Fruit fly (Drosophila melanogaster) whole organism, embryonic: ENCODE measurements around the gene Awh.

Experiments
- Adf1 ChIP-seq: fragments of 200-800 bp; sonication (Bioruptor generic); IDR thresholded peaks from 2 replicates; pipeline ENCODE4 v1.3.6; 2022; ENCODE audit warnings: missing biosample characterization, missing genetic modification characterization
- Blimp-1 ChIP-seq: fragments of 200-800 bp; sonication (Bioruptor generic); optimal IDR thresholded peaks from 3 replicates; lab custom pipeline; 2018; ENCODE audit warnings: missing biosample characterization, missing genetic modification characterization, mild to moderate bottlenecking, moderate library complexity, missing genetic modification reagents
- CG11247 ChIP-seq: fragments of 200-800 bp; sonication (Bioruptor generic); IDR thresholded peaks from 2 replicates; pipeline ENCODE4 v1.3.6; 2022; ENCODE audit warnings: missing biosample characterization, missing genetic modification characterization
- CG11398 ChIP-seq: fragments of 200-800 bp; sonication (Bioruptor generic); optimal IDR thresholded peaks from 2 replicates; lab custom pipeline; 2016; ENCODE audit warnings: missing biosample characterization, missing genetic modification characterization
- CG12155 ChIP-seq: fragments of 200-800 bp; sonication (Bioruptor generic); optimal IDR thresholded peaks from 3 replicates; lab custom pipeline; 2016; ENCODE audit warnings: missing biosample characterization, missing genetic modification characterization
- CG12769 ChIP-seq: fragments of 200-800 bp; sonication (Bioruptor generic); optimal IDR thresholded peaks from 2 replicates; lab custom pipeline; 2019; ENCODE audit warnings: missing biosample characterization, mild to moderate bottlenecking, missing genetic modification characterization, moderate library complexity
- CG13624 ChIP-seq: fragments of 200-800 bp; sonication (Bioruptor generic); optimal IDR thresholded peaks from 2 replicates; lab custom pipeline; 2016; ENCODE audit warnings: missing biosample characterization, missing genetic modification characterization
- CG14050 ChIP-seq: fragments of 200-800 bp; sonication (Bioruptor generic); IDR thresholded peaks from 3 replicates; pipeline ENCODE4 v1.3.6; 2022; ENCODE audit warnings: missing biosample characterization, missing genetic modification characterization
- CG15696 ChIP-seq: fragments of 200-800 bp; sonication (Bioruptor generic); optimal IDR thresholded peaks from 2 replicates; lab custom pipeline; 2019; ENCODE audit warnings: missing biosample characterization, mild to moderate bottlenecking, missing genetic modification characterization, moderate library complexity
- CG1647 ChIP-seq: fragments of 200-800 bp; sonication (Bioruptor generic); optimal IDR thresholded peaks from 3 replicates; lab custom pipeline; 2016; ENCODE audit warnings: missing biosample characterization, missing genetic modification characterization
- CG17328 ChIP-seq: fragments of 200-800 bp; sonication (Bioruptor generic); IDR thresholded peaks from 2 replicates; pipeline ENCODE4 v1.3.6; 2022; ENCODE audit warnings: missing biosample characterization, missing genetic modification characterization
- CG17568 ChIP-seq: fragments of 200-800 bp; sonication (Bioruptor generic); optimal IDR thresholded peaks from 2 replicates; lab custom pipeline; 2018; ENCODE audit warnings: missing biosample characterization, mild to moderate bottlenecking, missing genetic modification characterization, moderate library complexity
- CG2202 ChIP-seq: fragments of 200-800 bp; sonication (Bioruptor generic); optimal IDR thresholded peaks from 2 replicates; lab custom pipeline; 2018; ENCODE audit warnings: missing biosample characterization, mild to moderate bottlenecking, missing genetic modification characterization
- CG30020 ChIP-seq: fragments of 200-800 bp; optimal IDR thresholded peaks from 2 replicates; lab custom pipeline; 2019; ENCODE audit warnings: missing biosample characterization, mild to moderate bottlenecking, missing genetic modification characterization, moderate library complexity
- CG30431 ChIP-seq: fragments of 200-800 bp; sonication (Bioruptor generic); optimal IDR thresholded peaks from 2 replicates; lab custom pipeline; 2017; ENCODE audit warnings: missing biosample characterization, missing genetic modification characterization
- CG3281 ChIP-seq: fragments of 200-800 bp; sonication (Bioruptor generic); optimal IDR thresholded peaks from 3 replicates; lab custom pipeline; 2017; ENCODE audit warnings: missing biosample characterization, mild to moderate bottlenecking, missing genetic modification characterization
- CG33557 ChIP-seq: fragments of 200-800 bp; sonication (Bioruptor generic); optimal IDR thresholded peaks from 2 replicates; lab custom pipeline; 2019; ENCODE audit warnings: missing biosample characterization, mild to moderate bottlenecking, missing genetic modification characterization, moderate library complexity
- CG4282 ChIP-seq: fragments of 200-800 bp; sonication (Bioruptor generic); optimal IDR thresholded peaks from 2 replicates; lab custom pipeline; 2016; ENCODE audit warnings: missing biosample characterization, missing genetic modification characterization
- CG7928 ChIP-seq: fragments of 200-800 bp; sonication (Bioruptor generic); optimal IDR thresholded peaks from 2 replicates; lab custom pipeline; 2017; ENCODE audit warnings: missing biosample characterization, mild to moderate bottlenecking, missing genetic modification characterization
- CG8924 ChIP-seq: fragments of 200-800 bp; optimal IDR thresholded peaks from 3 replicates; lab custom pipeline; 2019; ENCODE audit warnings: missing biosample characterization, mild to moderate bottlenecking, missing genetic modification characterization, moderate library complexity
- CG9727 ChIP-seq: fragments of 200-800 bp; sonication (Bioruptor generic); optimal IDR thresholded peaks from 3 replicates; lab custom pipeline; 2017; ENCODE audit warnings: missing biosample characterization, mild to moderate bottlenecking, missing genetic modification characterization
- D19B ChIP-seq: fragments of 200-800 bp; sonication (Bioruptor generic); optimal IDR thresholded peaks from 2 replicates; lab custom pipeline; 2017; ENCODE audit warnings: missing biosample characterization, mild to moderate bottlenecking, missing genetic modification characterization
- Dbx ChIP-seq: fragments of 200-800 bp; sonication (Bioruptor generic); IDR thresholded peaks from 3 replicates; pipeline ENCODE4 v1.3.6; 2022; ENCODE audit warnings: missing biosample characterization, missing genetic modification characterization
- Dip2 ChIP-seq: fragments of 200-800 bp; sonication (Bioruptor generic); IDR thresholded peaks from 2 replicates; pipeline ENCODE4 v1.3.6; 2022; ENCODE audit warnings: missing biosample characterization, missing genetic modification characterization
- Doc2 ChIP-seq: fragments of 200-800 bp; sonication (Bioruptor generic); IDR thresholded peaks from 2 replicates; pipeline ENCODE4 v1.3.6; 2022; ENCODE audit warnings: missing biosample characterization, missing genetic modification characterization
- Dref ChIP-seq: fragments of 200-800 bp; sonication (Bioruptor generic); IDR thresholded peaks from 2 replicates; pipeline ENCODE4 v1.3.6; 2022; ENCODE audit warnings: missing biosample characterization, missing genetic modification characterization
- Hmr ChIP-seq: fragments of 200-800 bp; sonication (Bioruptor generic); optimal IDR thresholded peaks from 3 replicates; lab custom pipeline; 2017; ENCODE audit warnings: mild to moderate bottlenecking, missing biosample characterization, missing genetic modification reagents, missing genetic modification characterization
- Hr39 ChIP-seq: fragments of >200 bp; optimal IDR thresholded peaks from 2 replicates; lab custom pipeline; 2017
- Lhr ChIP-seq: fragments of 200-800 bp; sonication (Bioruptor generic); optimal IDR thresholded peaks from 3 replicates; lab custom pipeline; 2017; ENCODE audit warnings: mild to moderate bottlenecking, missing biosample characterization, missing genetic modification reagents, missing genetic modification characterization
- NfI ChIP-seq: fragments of 200-800 bp; sonication (Bioruptor generic); optimal IDR thresholded peaks from 3 replicates; lab custom pipeline; 2018; ENCODE audit warnings: missing biosample characterization, mild to moderate bottlenecking, missing genetic modification characterization, moderate library complexity
- Ravus ChIP-seq: fragments of 200-800 bp; sonication (Bioruptor generic); IDR thresholded peaks from 2 replicates; pipeline ENCODE4 v1.3.6; 2022; ENCODE audit warnings: missing biosample characterization, missing genetic modification characterization
- Sox102F ChIP-seq: fragments of 200-800 bp; sonication (Bioruptor generic); optimal IDR thresholded peaks from 2 replicates; lab custom pipeline; 2018; ENCODE audit warnings: missing biosample characterization, mild to moderate bottlenecking, missing genetic modification characterization, moderate library complexity
- az2 ChIP-seq: fragments of 200-800 bp; sonication (Bioruptor generic); optimal IDR thresholded peaks from 3 replicates; lab custom pipeline; 2016; ENCODE audit warnings: missing biosample characterization, missing genetic modification characterization
- chn ChIP-seq: fragments of 200-800 bp; sonication (Bioruptor generic); optimal IDR thresholded peaks from 2 replicates; lab custom pipeline; 2016; ENCODE audit warnings: missing biosample characterization, missing genetic modification characterization
- crol ChIP-seq: fragments of 200-800 bp; sonication (Bioruptor generic); IDR thresholded peaks from 2 replicates; pipeline ENCODE4 v1.3.6; 2022; ENCODE audit warnings: missing biosample characterization, missing genetic modification characterization
- dan ChIP-seq: fragments of 200-800 bp; sonication (Bioruptor generic); IDR thresholded peaks from 2 replicates; pipeline ENCODE4 v1.3.6; 2022; ENCODE audit warnings: missing biosample characterization, missing genetic modification characterization
- danr ChIP-seq: fragments of 200-800 bp; sonication (Bioruptor generic); IDR thresholded peaks from 2 replicates; pipeline ENCODE4 v1.3.6; 2022; ENCODE audit warnings: missing biosample characterization, missing genetic modification characterization
- dati ChIP-seq: fragments of 200-800 bp; sonication (Bioruptor generic); IDR thresholded peaks from 2 replicates; pipeline ENCODE4 v1.3.6; 2022; ENCODE audit warnings: missing biosample characterization, missing genetic modification characterization
- dimm ChIP-seq: fragments of 200-800 bp; sonication (Bioruptor generic); IDR thresholded peaks from 2 replicates; pipeline ENCODE4 v1.3.6; 2022; ENCODE audit warnings: missing biosample characterization, missing genetic modification characterization
- dysf ChIP-seq: fragments of 200-800 bp; sonication (Bioruptor generic); IDR thresholded peaks from 3 replicates; pipeline ENCODE4 v1.3.6; 2022; ENCODE audit warnings: missing biosample characterization, missing genetic modification characterization
- fru ChIP-seq: fragments of >200 bp; optimal IDR thresholded peaks from 2 replicates; lab custom pipeline; 2017
- gem ChIP-seq: fragments of 200-800 bp; sonication (Bioruptor generic); optimal IDR thresholded peaks from 2 replicates; lab custom pipeline; 2019; ENCODE audit warnings: missing biosample characterization, mild to moderate bottlenecking, missing genetic modification characterization, moderate library complexity
- grn ChIP-seq: fragments of 200-800 bp; sonication (Bioruptor generic); optimal IDR thresholded peaks from 3 replicates; lab custom pipeline; 2017; ENCODE audit warnings: missing biosample characterization, missing genetic modification characterization
- gsb-n ChIP-seq: fragments of 200-800 bp; sonication (Bioruptor generic); optimal IDR thresholded peaks from 3 replicates; lab custom pipeline; 2018; ENCODE audit warnings: missing biosample characterization, mild to moderate bottlenecking, missing genetic modification characterization
- gt ChIP-seq: fragments of 200-800 bp; sonication (Bioruptor generic); IDR thresholded peaks from 2 replicates; pipeline ENCODE4 v1.3.6; 2022; ENCODE audit warnings: missing biosample characterization, missing genetic modification characterization
- luna ChIP-seq: fragments of 200-800 bp; sonication (Bioruptor generic); optimal IDR thresholded peaks from 2 replicates; lab custom pipeline; 2016; ENCODE audit warnings: missing biosample characterization, missing genetic modification characterization
- mam ChIP-seq: fragments of 200-800 bp; sonication (Bioruptor generic); optimal IDR thresholded peaks from 3 replicates; lab custom pipeline; 2016; ENCODE audit warnings: missing biosample characterization, missing genetic modification characterization
- mld ChIP-seq: fragments of 200-800 bp; sonication (Bioruptor generic); IDR thresholded peaks from 3 replicates; pipeline ENCODE4 v1.3.6; 2022; ENCODE audit warnings: missing biosample characterization, missing genetic modification characterization; ENCODE audit not compliant: partially characterized antibody
- prd ChIP-seq, 3 experiments: fragments of >200 bp in 2 of 3; fragments of 200-800 bp in 1 of 3; sonication (Bioruptor generic) in 1 of 3; optimal IDR thresholded peaks in 2 of 3; IDR thresholded peaks in 1 of 3; 2 replicates in 2 of 3; 3 replicates in 1 of 3; pipeline versions ENCODE4 v1.3.6 to Lab custom; 2017 to 2022; ENCODE audit warnings: missing biosample characterization in 1 of 3, missing genetic modification characterization in 1 of 3
- pum ChIP-seq: fragments of 200-800 bp; sonication (Bioruptor generic); optimal IDR thresholded peaks from 2 replicates; lab custom pipeline; 2016; ENCODE audit warnings: missing biosample characterization, missing genetic modification characterization
- schlank ChIP-seq: fragments of 200-800 bp; sonication (Bioruptor generic); optimal IDR thresholded peaks from 2 replicates; lab custom pipeline; 2018; ENCODE audit warnings: missing biosample characterization, mild to moderate bottlenecking, missing genetic modification characterization
- tap ChIP-seq: fragments of 200-800 bp; optimal IDR thresholded peaks from 3 replicates; lab custom pipeline; 2019; ENCODE audit warnings: missing biosample characterization, mild to moderate bottlenecking, missing genetic modification characterization, moderate library complexity
- trem ChIP-seq: fragments of 200-800 bp; optimal IDR thresholded peaks from 3 replicates; lab custom pipeline; 2019; ENCODE audit warnings: missing biosample characterization, mild to moderate bottlenecking, missing genetic modification characterization, moderate library complexity

Awh gene

DNA sequence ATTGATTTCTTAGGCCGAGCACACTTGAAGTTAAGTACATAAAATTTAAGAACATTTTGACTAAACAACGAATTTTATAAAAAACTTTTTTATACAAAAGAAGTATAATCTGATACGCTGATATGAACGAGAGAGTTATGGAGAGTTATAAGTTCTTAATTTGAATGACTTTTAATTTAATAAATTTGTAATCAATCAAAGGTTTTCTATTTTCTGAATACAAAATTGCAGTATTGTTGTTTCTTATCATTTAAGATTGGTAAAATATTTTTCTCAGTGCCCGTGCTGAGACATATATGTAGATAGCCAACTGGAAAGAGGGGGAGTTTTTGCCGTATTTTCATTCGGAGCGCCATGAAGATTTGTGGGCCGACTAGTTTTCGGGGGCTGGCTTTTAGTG, 27.1 kb downstream of the Awh start (continued):
- TF ChIP-seq CG7928 (GFP tag; lab: Kevin White, UChicago) (no peak), CG4282 (GFP tag; lab: Kevin White, UChicago) (no peak), dati (no peak), CG13624 (GFP tag; lab: Kevin White, UChicago) (no peak), CG17328 (GFP tag; lab: Robert Waterston, UW) (no peak), grn (GFP tag; lab: Kevin White, UChicago) (no peak), danr (no peak), Blimp-1 (GFP tag; lab: Kevin White, UChicago) (peak; percentile 57), CG11398 (GFP tag; lab: Kevin White, UChicago) (no peak), CG1647 (GFP tag; lab: Kevin White, UChicago) (no peak), trem (tag; lab: Kevin White, UChicago) (peak; percentile 31), gem (tag; lab: Kevin White, UChicago) (peak; percentile 75), Lhr (GFP tag; lab: Kevin White, UChicago) (peak; percentile 18), Ravus (GFP tag; lab: Robert Waterston, UW) (no peak), CG17568 (GFP tag; lab: Kevin White, UChicago) (no peak), dan (no peak), CG12155 (GFP tag; lab: Kevin White, UChicago) (no peak), CG3281 (GFP tag; lab: Kevin White, UChicago) (no peak), mam (GFP tag; lab: Kevin White, UChicago) (no peak), NfI (GFP tag; lab: Kevin White, UChicago) (no peak), fru (lab: Kevin White, UChicago) (no peak), Hr39 (lab: Kevin White, UChicago) (no peak), CG2202 (tag; lab: Kevin White, UChicago) (peak; percentile 42), Adf1 (GFP tag; lab: Robert Waterston, UW) (no peak), Doc2 (GFP tag; lab: Robert Waterston, UW) (no peak), Dref (GFP tag; lab: Robert Waterston, UW) (no peak), CG14050 (GFP tag; lab: Robert Waterston, UW) (no peak), pum (no peak), D19B (GFP tag; lab: Kevin White, UChicago) (no peak), CG30020 (peak; percentile 22), gsb-n (tag; lab: Kevin White, UChicago) (peak; percentile 79), CG33557 (peak; percentile 64), CG12769 (tag; lab: Kevin White, UChicago) (no peak), CG11247 (GFP tag; lab: Robert Waterston, UW) (no peak), dimm (GFP tag; lab: Robert Waterston, UW) (no peak), az2 (GFP tag; lab: Kevin White, UChicago) (peak; percentile 47), Dbx (GFP tag; lab: Robert Waterston, UW) (no peak), chn (GFP tag; lab: Kevin White, UChicago) (no peak), mld (GFP tag; lab: Robert Waterston, UW) (no peak), luna (GFP tag; lab: Kevin White, UChicago) (no peak), CG8924 (tag; lab: Kevin White, UChicago) (peak; percentile 63), CG30431 (no peak), gt (GFP tag; lab: Robert Waterston, UW) (no peak), CG9727 (GFP tag; lab: Kevin White, UChicago) (peak; percentile 8), CG15696 (no peak), Sox102F (GFP tag; lab: Kevin White, UChicago) (peak; percentile 62), crol (GFP tag; lab: Robert Waterston, UW) (no peak), prd (optimal IDR thresholded peaks at IDR 0.05; lab: Kevin White, UChicago) (no peak), prd (GFP tag; IDR thresholded peaks at IDR 0.05; lab: Robert Waterston, UW) (peak; percentile 8; the same call in 1 of the 3 replicates), dysf (no peak), tap (no peak), Hmr (no peak), schlank (tag; lab: Kevin White, UChicago) (no peak), Dip2 (GFP tag; lab: Robert Waterston, UW) (no peak)
